Worm (Caenorhabditis elegans) whole organism, dauer: Measurements from ENCODE around the gene C17B7.9.
"Not testable (repeated sequence)": the region's sequence is repeated elsewhere in the genome, so short reads cannot be mapped to it uniquely, and the experiment has no call there.

Experiments used
- unc-62 ChIP-seq: sonication (generic microtip); optimal IDR thresholded peaks from 2 replicates; lab custom pipeline; 2017; ENCODE audit warnings: missing biosample characterization, missing genetic modification reagents, missing genetic modification characterization

C17B7.9 gene

DNA sequence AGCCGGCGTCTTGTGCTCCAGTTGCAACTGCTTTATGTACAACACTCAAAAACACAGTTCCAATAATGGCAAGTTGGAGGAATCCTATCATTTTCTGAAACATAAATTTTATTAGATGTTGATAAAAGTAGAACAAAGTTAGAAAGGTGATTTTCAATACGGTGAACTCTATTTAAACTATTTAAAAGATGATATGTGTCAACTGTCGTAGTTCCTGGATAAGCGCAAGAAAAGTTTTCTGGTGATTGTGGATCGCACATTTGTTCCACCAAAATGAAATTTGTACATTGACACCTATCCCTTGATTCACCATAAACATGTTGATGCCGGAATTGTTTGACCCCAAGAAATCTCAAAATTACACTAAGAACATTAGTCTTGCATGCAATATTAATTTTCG, at the start of gene C17B7.9:
TSS of gene C17B7.9 (minus strand) at position 101 of the 400 bp plus-strand sequence.
- TF ChIP-seq unc-62 (GFP tag; lab: Kevin White, UChicago), result no peak

DNA sequence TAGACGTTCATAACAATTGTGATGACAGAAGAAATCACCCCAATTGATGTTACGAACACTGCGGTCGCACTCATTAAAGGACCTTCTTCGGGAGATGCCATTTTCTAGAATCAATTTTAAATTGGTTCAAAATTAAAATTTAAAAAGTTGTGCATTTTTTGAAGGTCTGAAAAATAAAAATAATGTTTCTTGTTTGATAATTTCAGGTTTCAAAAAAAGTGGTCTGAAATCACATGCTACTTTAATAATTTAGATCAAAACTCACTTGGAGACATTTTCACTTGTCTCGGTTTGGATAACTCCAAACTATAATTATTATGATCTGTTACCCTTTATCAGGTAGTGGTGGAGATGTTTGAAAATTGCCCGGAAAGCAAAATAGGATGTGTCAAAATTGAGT, 45.0 kb upstream of the C17B7.9 start, which contains the start of gene srbc-2:
TSS of gene srbc-2 (minus strand) at position 101 of the 400 bp plus-strand sequence.
- no peak for TF ChIP-seq unc-62 (GFP tag; lab: Kevin White, UChicago)

- no peak for TF ChIP-seq unc-62 (GFP tag; lab: Kevin White, UChicago)
Observed at ce11 chrV:3372673-3373072, 40.8 kb upstream of the C17B7.9 start, which contains the start of gene srx-121. srx-121 (minus strand) TSS chrV:3372773.

DNA sequence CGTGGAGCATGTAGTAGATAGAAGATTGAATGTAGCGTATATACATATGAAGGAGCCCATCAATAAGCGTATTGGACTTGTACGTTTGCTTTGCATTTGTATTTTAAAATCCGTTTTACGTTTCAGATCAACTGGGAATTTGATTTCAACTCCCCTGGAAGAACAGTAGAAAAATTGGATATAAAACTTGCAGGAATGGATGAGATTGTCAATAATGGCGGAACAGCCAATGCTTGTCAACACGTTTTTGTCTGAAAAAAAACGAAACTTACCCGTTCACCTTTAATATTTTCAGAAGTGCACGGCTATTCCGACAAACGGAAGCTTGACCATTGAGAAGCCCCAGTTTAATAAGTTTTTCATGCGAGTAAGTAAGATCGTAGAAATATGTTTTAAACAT, 35.9 kb upstream of the C17B7.9 start, which contains the start of gene C04E12.2:
TSS of gene C04E12.2 (plus strand) at position 301 of the 400 bp plus-strand sequence.
- not testable (repeated sequence) for TF ChIP-seq unc-62 (GFP tag; lab: Kevin White, UChicago)

DNA sequence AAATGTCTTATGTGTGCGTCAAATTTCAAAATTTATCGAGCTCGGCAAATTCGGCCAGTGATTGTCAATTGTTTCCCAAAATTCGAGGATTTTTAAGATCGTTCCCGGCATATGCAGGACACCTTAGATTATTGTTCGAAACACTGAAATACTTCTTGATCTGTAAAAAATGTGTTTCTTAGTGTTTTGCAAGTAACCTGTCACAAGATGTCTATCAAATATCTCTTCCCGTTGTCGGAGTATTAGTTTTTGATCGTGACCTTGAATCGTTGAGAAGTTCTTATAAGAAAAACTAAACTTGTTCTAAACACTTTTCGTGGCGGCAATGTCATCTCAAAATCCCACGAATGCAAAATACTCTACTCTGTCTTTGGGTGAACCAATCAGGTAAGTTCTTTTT, 30.6 kb upstream of the C17B7.9 start, which contains the start of gene C04E12.4:
TSS of gene C04E12.4 (plus strand) at position 301 of the 400 bp plus-strand sequence.
- TF ChIP-seq unc-62 (GFP tag; lab: Kevin White, UChicago), result no peak

DNA sequence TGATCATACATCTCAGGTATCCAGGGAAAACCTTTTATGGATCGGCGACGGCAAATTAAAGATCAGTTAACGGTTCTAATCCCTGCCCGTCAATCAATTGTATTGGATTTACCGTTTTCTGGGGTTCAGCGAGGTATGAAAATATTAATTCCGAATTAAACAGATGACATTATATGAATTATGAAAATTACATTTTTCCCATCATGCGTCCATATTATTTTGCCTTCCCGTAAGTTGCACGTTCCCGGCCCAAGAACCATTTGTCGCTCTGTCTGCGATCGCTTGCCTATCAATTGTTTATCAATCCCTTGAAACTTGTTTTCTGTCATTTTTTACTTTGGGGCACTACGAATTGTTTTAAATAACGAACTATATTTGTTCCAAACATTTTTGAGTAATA, 29.7 kb upstream of the C17B7.9 start:
- no peak for TF ChIP-seq unc-62 (GFP tag; lab: Kevin White, UChicago)

ce11 chrV:3358267-3358666, 26.3 kb upstream of the C17B7.9 start, which contains the start of gene C04E12.5:
C04E12.5 (plus strand) TSS chrV:3358567.
- no peak for TF ChIP-seq unc-62 (GFP tag; lab: Kevin White, UChicago)

- TF ChIP-seq unc-62 (GFP tag; lab: Kevin White, UChicago), result no peak
Observed at ce11 chrV:3357106-3357505, 25.2 kb upstream of the C17B7.9 start, which contains the start of gene scrm-3. scrm-3 (minus strand) TSS chrV:3357206.

DNA sequence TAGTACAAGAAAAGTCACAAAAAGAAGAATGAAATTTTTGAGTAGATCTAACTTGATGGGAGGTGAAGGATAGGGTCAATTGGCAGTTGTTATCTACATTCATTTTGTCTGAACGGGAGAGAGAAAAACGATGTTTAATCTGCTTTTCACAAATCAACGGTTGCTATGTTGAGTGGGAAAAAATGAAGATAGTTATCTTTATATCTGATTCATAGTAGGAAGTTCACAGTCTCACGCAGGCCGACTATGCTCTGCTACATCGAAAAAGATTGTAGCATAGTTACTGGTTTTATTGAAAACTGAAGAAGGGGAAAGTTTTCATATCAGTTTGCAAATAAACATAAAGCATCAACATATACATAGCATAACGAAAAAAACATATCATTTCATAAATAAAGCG, 23.6 kb upstream of the C17B7.9 start:
- TF ChIP-seq unc-62 (GFP tag; lab: Kevin White, UChicago), result no peak

DNA sequence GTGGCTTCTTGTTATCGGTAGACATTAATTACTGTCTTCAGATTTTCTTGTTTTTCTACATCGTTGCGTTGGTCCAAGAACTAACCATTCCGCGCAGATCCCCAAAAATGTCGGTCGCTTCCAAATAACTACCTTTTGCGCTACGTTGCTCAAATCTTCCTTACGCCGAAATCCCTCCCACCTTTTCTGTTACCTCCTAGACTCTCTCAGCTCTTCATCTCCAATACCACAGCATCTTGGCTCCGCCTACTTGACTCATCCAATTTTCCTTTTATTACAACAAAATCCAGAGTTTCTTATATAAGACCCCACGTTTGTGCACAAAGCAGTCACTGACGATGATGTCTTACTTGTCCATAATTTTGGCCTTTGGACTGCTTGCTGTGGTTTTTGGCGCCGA, 21.0 kb upstream of the C17B7.9 start, which contains the start of gene C17B7.12:
TSS of gene C17B7.12 (plus strand) at position 301 of the 400 bp plus-strand sequence.
- no peak for TF ChIP-seq unc-62 (GFP tag; lab: Kevin White, UChicago)

DNA sequence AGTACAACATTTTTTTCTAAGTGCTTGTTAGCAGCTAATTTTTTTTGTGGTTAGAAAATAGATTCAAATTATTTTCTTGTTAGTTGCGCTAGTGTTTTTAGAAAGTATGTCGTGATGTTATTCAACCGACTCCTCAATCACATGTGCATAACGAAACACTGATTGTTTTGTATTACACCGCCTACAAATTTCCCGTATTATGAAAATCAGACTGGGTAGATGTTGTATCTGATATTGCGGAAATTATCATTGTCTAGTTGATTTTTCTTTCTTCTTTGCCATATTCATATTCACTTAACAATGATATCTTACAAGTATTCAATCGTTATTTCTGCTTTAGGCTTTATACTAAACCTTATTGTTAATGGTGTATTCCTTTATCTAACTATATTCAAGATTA, 19.3 kb upstream of the C17B7.9 start, which contains the start of gene str-63:
TSS of gene str-63 (plus strand) at position 301 of the 400 bp plus-strand sequence.
- no peak for TF ChIP-seq unc-62 (GFP tag; lab: Kevin White, UChicago)

ce11 chrV:3349877-3350276, 18.0 kb upstream of the C17B7.9 start, which contains the start of gene C17B7.15:
C17B7.15 (plus strand) TSS chrV:3350177.
- no peak for TF ChIP-seq unc-62 (GFP tag; lab: Kevin White, UChicago)

ce11 chrV:3347486-3347885, 15.6 kb upstream of the C17B7.9 start:
- no peak for TF ChIP-seq unc-62 (GFP tag; lab: Kevin White, UChicago)

ce11 chrV:3346434-3347019, 14.6 kb upstream of the C17B7.9 start, which contains the start of gene fbxa-65:
fbxa-65 (minus strand) TSS chrV:3346484.
- no peak for TF ChIP-seq unc-62 (GFP tag; lab: Kevin White, UChicago)

- TF ChIP-seq unc-62 (GFP tag; lab: Kevin White, UChicago), result no peak
Observed at ce11 chrV:3344001-3344400, 12.1 kb upstream of the C17B7.9 start.

DNA sequence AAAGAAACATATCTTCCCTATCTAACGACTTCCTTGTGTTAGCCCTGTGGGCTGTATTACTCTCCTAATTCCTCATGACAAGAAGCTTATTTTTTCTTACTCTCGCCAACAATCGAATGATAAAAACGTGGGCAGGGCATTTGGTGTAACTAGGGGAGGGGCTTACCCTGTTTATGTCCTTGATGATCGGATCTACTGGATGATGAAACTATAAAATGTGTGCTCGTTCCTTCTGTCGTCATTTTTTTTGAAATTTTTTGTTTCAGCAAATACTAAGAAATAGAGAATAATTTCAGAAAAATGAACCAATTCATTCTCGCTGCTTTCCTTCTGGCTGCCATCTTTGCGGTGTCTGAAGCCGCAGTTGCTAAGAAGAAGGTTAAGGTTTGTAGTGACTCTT, 10.6 kb upstream of the C17B7.9 start, which contains the start of gene C17B7.3:
TSS of gene C17B7.3 (plus strand) at position 301 of the 400 bp plus-strand sequence.
- no peak for TF ChIP-seq unc-62 (GFP tag; lab: Kevin White, UChicago)

DNA sequence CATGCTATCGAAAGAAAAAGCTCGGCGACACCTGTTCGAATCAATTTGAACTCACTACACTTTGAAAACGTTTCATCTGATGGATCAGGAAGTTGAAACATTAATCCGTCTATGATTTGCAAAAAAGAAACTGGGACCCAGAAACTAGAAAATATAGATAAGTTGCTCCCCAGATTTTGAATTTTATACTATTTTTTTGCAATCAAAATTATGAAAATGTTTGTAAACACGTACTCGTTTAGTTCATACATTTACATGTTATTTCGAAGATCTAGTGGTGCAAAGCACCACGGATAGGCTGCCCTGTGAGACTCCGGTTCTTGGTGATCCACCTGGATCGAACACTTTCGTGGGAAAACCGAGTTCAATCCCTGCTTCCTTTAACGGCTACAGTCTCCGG, 10.0 kb upstream of the C17B7.9 start, which contains the start of gene C17B7.10:
TSS of gene C17B7.10 (minus strand) at position 101 of the 400 bp plus-strand sequence.
- no peak for TF ChIP-seq unc-62 (GFP tag; lab: Kevin White, UChicago)
